Worm (Caenorhabditis elegans): ENCODE results near the gene F09B9.4.
A peak's percentile ranks its signal among the peaks of the same experiment; 100 is the strongest.

Gene F09B9.4

ce11 chrX:10205321-10205720 lies 44.9 kb downstream of the F09B9.4 start, which contains the start of gene sex-1:
sex-1 (minus strand) TSS chrX:10205421.
- TF ChIP-seq ref-1 (GFP tag; conservative IDR thresholded peaks at IDR 0.05) (no peak), tab-1 (GFP tag; IDR thresholded peaks at IDR 0.05) (no peak), ztf-23 (GFP tag; IDR thresholded peaks at IDR 0.05) (no peak), T22C8.4 (GFP tag; IDR thresholded peaks at IDR 0.05) (no peak), klf-2 (GFP tag; conservative IDR thresholded peaks at IDR 0.05) (no peak), cog-1 (tag; optimal IDR thresholded peaks at IDR 0.05) (no peak), med-1 (GFP tag; optimal IDR thresholded peaks at IDR 0.05; ENCODE audit: insufficient read depth) (no peak), flt-1 (GFP tag; IDR thresholded peaks at IDR 0.05) (no peak), ztf-29 (GFP tag; IDR thresholded peaks at IDR 0.05) (no peak)

- TF ChIP-seq flt-1 (GFP tag; IDR thresholded peaks at IDR 0.05), result peak; percentile 14; the same call in 1 of the 2 replicates
- TF ChIP-seq T22C8.4 (GFP tag; IDR thresholded peaks at IDR 0.05), result no peak
Observed at ce11 chrX:10206008-10206407, 45.6 kb downstream of the F09B9.4 start.

ce11 chrX:10208481-10208880 lies 48.1 kb downstream of the F09B9.4 start:
- TF ChIP-seq med-1 (GFP tag; optimal IDR thresholded peaks at IDR 0.05; ENCODE audit: insufficient read depth) (no peak), cog-1 (tag; optimal IDR thresholded peaks at IDR 0.05) (no peak), ztf-23 (GFP tag; IDR thresholded peaks at IDR 0.05) (no peak), flt-1 (GFP tag; IDR thresholded peaks at IDR 0.05) (no peak), ref-1 (GFP tag; conservative IDR thresholded peaks at IDR 0.05) (no peak), tab-1 (GFP tag; IDR thresholded peaks at IDR 0.05) (no peak), ztf-29 (GFP tag; IDR thresholded peaks at IDR 0.05) (no peak), klf-2 (GFP tag; conservative IDR thresholded peaks at IDR 0.05) (no peak), T22C8.4 (GFP tag; IDR thresholded peaks at IDR 0.05) (no peak)
